Fruit fly (Drosophila melanogaster): Measurements from ENCODE around the gene Cp15.

dm6 chr3L:8741051-8741468 is 12.8 kb downstream of the Cp15 start:
- TF ChIP-seq h (GFP tag; optimal IDR thresholded peaks at IDR 0.05) (no peak), pan (optimal IDR thresholded peaks at IDR 0.05) (no peak), usp (GFP tag; optimal IDR thresholded peaks at IDR 0.05) (no peak), OdsH (GFP tag; optimal IDR thresholded peaks at IDR 0.05) (no peak)

All from whole organism, wandering third instar larva.